Fruit fly (Drosophila melanogaster) whole organism, embryonic: ENCODE measurements around the gene JIL-1.

Experiments used
- Asciz ChIP-seq: fragments of 200-800 bp; sonication (Bioruptor generic); optimal IDR thresholded peaks from 2 replicates; lab custom pipeline; 2017; ENCODE audit warnings: missing biosample characterization, mild to moderate bottlenecking, missing genetic modification characterization, missing genetic modification reagents
- CG1024 ChIP-seq: fragments of 200-800 bp; sonication (Bioruptor generic); IDR thresholded peaks from 2 replicates; pipeline ENCODE4 v1.3.6; 2022; ENCODE audit warnings: missing biosample characterization, missing genetic modification characterization
- CG10321 ChIP-seq: fragments of 200-800 bp; sonication (Bioruptor generic); IDR thresholded peaks from 2 replicates; pipeline ENCODE4 v1.3.6; 2022; ENCODE audit warnings: missing biosample characterization, missing genetic modification characterization
- CG11695 ChIP-seq: fragments of 200-800 bp; sonication (Bioruptor generic); IDR thresholded peaks from 3 replicates; pipeline ENCODE4 v1.3.6; 2022; ENCODE audit warnings: missing biosample characterization, missing genetic modification characterization
- CG13123 ChIP-seq: fragments of 200-800 bp; sonication (Bioruptor generic); optimal IDR thresholded peaks from 2 replicates; lab custom pipeline; 2016; ENCODE audit warnings: missing biosample characterization, missing genetic modification characterization
- CG13775 ChIP-seq: fragments of 200-800 bp; sonication (Bioruptor generic); optimal IDR thresholded peaks from 3 replicates; lab custom pipeline; 2017; ENCODE audit warnings: missing biosample characterization, mild to moderate bottlenecking, missing genetic modification characterization
- CG15073 ChIP-seq: fragments of 200-800 bp; sonication (Bioruptor generic); optimal IDR thresholded peaks from 2 replicates; lab custom pipeline; 2016; ENCODE audit warnings: missing biosample characterization, missing genetic modification characterization
- CG1602 ChIP-seq: fragments of 200-800 bp; sonication (Bioruptor generic); optimal IDR thresholded peaks from 3 replicates; lab custom pipeline; 2016; ENCODE audit warnings: missing biosample characterization, missing genetic modification characterization
- CG16815 ChIP-seq: fragments of 200-800 bp; sonication (Bioruptor generic); optimal IDR thresholded peaks from 3 replicates; lab custom pipeline; 2017; ENCODE audit warnings: missing biosample characterization, mild to moderate bottlenecking, missing genetic modification characterization
- CG1792 ChIP-seq: fragments of 200-800 bp; sonication (Bioruptor generic); optimal IDR thresholded peaks from 2 replicates; lab custom pipeline; 2016; ENCODE audit warnings: missing biosample characterization, missing genetic modification characterization
- CG30020 ChIP-seq: fragments of 200-800 bp; optimal IDR thresholded peaks from 2 replicates; lab custom pipeline; 2019; ENCODE audit warnings: missing biosample characterization, mild to moderate bottlenecking, missing genetic modification characterization, moderate library complexity
- CG30403 ChIP-seq: fragments of 200-800 bp; sonication (Bioruptor generic); optimal IDR thresholded peaks from 3 replicates; lab custom pipeline; 2016; ENCODE audit warnings: missing biosample characterization, missing genetic modification characterization
- CG32532 ChIP-seq: fragments of 200-800 bp; sonication (Bioruptor generic); IDR thresholded peaks from 2 replicates; pipeline ENCODE4 v1.3.6; 2022; ENCODE audit warnings: missing biosample characterization, missing genetic modification characterization
- CG4282 ChIP-seq: fragments of 200-800 bp; sonication (Bioruptor generic); optimal IDR thresholded peaks from 2 replicates; lab custom pipeline; 2016; ENCODE audit warnings: missing biosample characterization, missing genetic modification characterization
- CG6683 ChIP-seq: fragments of 200-800 bp; sonication (Bioruptor generic); optimal IDR thresholded peaks from 2 replicates; lab custom pipeline; 2017; ENCODE audit warnings: missing biosample characterization, mild to moderate bottlenecking, missing genetic modification characterization, missing genetic modification reagents
- Doc3 ChIP-seq: fragments of 200-800 bp; sonication (Bioruptor generic); IDR thresholded peaks from 3 replicates; pipeline ENCODE4 v1.3.6; 2022; ENCODE audit warnings: missing biosample characterization, missing genetic modification characterization; ENCODE audit not compliant: partially characterized antibody
- E2f2 ChIP-seq: fragments of 200-800 bp; sonication (Bioruptor generic); IDR thresholded peaks from 2 replicates; pipeline ENCODE4 v1.3.6; 2022; ENCODE audit warnings: missing biosample characterization, missing genetic modification characterization
- ERR ChIP-seq: fragments of 200-800 bp; sonication (Bioruptor generic); optimal IDR thresholded peaks from 2 replicates; lab custom pipeline; 2016; ENCODE audit warnings: missing biosample characterization, missing genetic modification characterization
- H15 ChIP-seq: fragments of 200-800 bp; sonication (Bioruptor generic); IDR thresholded peaks from 3 replicates; pipeline ENCODE4 v1.3.6; 2022; ENCODE audit warnings: missing biosample characterization, missing genetic modification characterization
- Hmx ChIP-seq: fragments of 200-800 bp; sonication (Bioruptor generic); optimal IDR thresholded peaks from 2 replicates; lab custom pipeline; 2016; ENCODE audit warnings: missing biosample characterization, missing genetic modification characterization
- Jarid2 ChIP-seq: fragments of 200-800 bp; sonication (Bioruptor generic); optimal IDR thresholded peaks from 3 replicates; lab custom pipeline; 2017; ENCODE audit warnings: mild to moderate bottlenecking, missing biosample characterization, missing genetic modification reagents, missing genetic modification characterization
- MESR4 ChIP-seq: fragments of 200-800 bp; sonication (Bioruptor generic); optimal IDR thresholded peaks from 2 replicates; lab custom pipeline; 2018; ENCODE audit warnings: missing biosample characterization, mild to moderate bottlenecking, missing genetic modification characterization, moderate library complexity
- Myb ChIP-seq: fragments of 200-800 bp; sonication (Bioruptor generic); optimal IDR thresholded peaks from 2 replicates; lab custom pipeline; 2016; ENCODE audit warnings: missing biosample characterization, missing genetic modification characterization
- Neu2 ChIP-seq: fragments of 200-800 bp; sonication (Bioruptor generic); optimal IDR thresholded peaks from 3 replicates; lab custom pipeline; 2016; ENCODE audit warnings: missing biosample characterization, missing genetic modification characterization, borderline replicate concordance
- Nf-YC ChIP-seq: fragments of 200-800 bp; optimal IDR thresholded peaks from 3 replicates; lab custom pipeline; 2019; ENCODE audit warnings: missing biosample characterization, mild to moderate bottlenecking, missing genetic modification characterization, moderate library complexity
- Ravus ChIP-seq: fragments of 200-800 bp; sonication (Bioruptor generic); IDR thresholded peaks from 2 replicates; pipeline ENCODE4 v1.3.6; 2022; ENCODE audit warnings: missing biosample characterization, missing genetic modification characterization
- Taf1 ChIP-seq: fragments of 200-800 bp; sonication (Bioruptor generic); IDR thresholded peaks from 2 replicates; pipeline ENCODE4 v1.3.6; 2022; ENCODE audit warnings: missing biosample characterization, missing genetic modification characterization
- Trl ChIP-seq, 3 experiments: fragments of >200 bp in 2 of 3; fragments of 200-800 bp in 1 of 3; sonication (Bioruptor generic) in 1 of 3; optimal IDR thresholded peaks; 2 replicates in 1 of 3; 3 replicates in 2 of 3; lab custom pipeline; 2016 to 2017; ENCODE audit warnings: missing biosample characterization in 1 of 3, missing genetic modification characterization in 1 of 3
- Vsx1 ChIP-seq: fragments of 200-800 bp; sonication (Bioruptor generic); optimal IDR thresholded peaks from 2 replicates; lab custom pipeline; 2017; ENCODE audit warnings: missing biosample characterization, mild to moderate bottlenecking, missing genetic modification characterization, missing genetic modification reagents
- br ChIP-seq: fragments of >200 bp; optimal IDR thresholded peaks from 2 replicates; lab custom pipeline; 2017
- chm ChIP-seq: fragments of 200-800 bp; sonication (Bioruptor generic); IDR thresholded peaks from 2 replicates; pipeline ENCODE4 v1.3.6; 2022; ENCODE audit warnings: missing biosample characterization, missing genetic modification characterization
- chn ChIP-seq: fragments of 200-800 bp; sonication (Bioruptor generic); optimal IDR thresholded peaks from 2 replicates; lab custom pipeline; 2016; ENCODE audit warnings: missing biosample characterization, missing genetic modification characterization
- dati ChIP-seq: fragments of 200-800 bp; sonication (Bioruptor generic); IDR thresholded peaks from 2 replicates; pipeline ENCODE4 v1.3.6; 2022; ENCODE audit warnings: missing biosample characterization, missing genetic modification characterization
- dimm ChIP-seq: fragments of 200-800 bp; sonication (Bioruptor generic); IDR thresholded peaks from 2 replicates; pipeline ENCODE4 v1.3.6; 2022; ENCODE audit warnings: missing biosample characterization, missing genetic modification characterization
- ems ChIP-seq: fragments of 200-800 bp; sonication (Bioruptor generic); optimal IDR thresholded peaks from 3 replicates; lab custom pipeline; 2016; ENCODE audit warnings: missing biosample characterization, missing genetic modification characterization
- fd96Cb ChIP-seq: fragments of 200-800 bp; sonication (Bioruptor generic); optimal IDR thresholded peaks from 2 replicates; lab custom pipeline; 2018; ENCODE audit warnings: missing biosample characterization, mild to moderate bottlenecking, missing genetic modification characterization, moderate library complexity
- fu2 ChIP-seq: fragments of 200-800 bp; sonication (Bioruptor generic); optimal IDR thresholded peaks from 2 replicates; lab custom pipeline; 2016; ENCODE audit warnings: missing biosample characterization, missing genetic modification characterization
- grau ChIP-seq: fragments of 200-800 bp; optimal IDR thresholded peaks from 3 replicates; lab custom pipeline; 2019; ENCODE audit warnings: missing biosample characterization, mild to moderate bottlenecking, missing genetic modification characterization, moderate library complexity
- jing ChIP-seq: fragments of 200-800 bp; sonication (Bioruptor generic); optimal IDR thresholded peaks from 2 replicates; lab custom pipeline; 2018; ENCODE audit warnings: missing biosample characterization, mild to moderate bottlenecking, missing genetic modification characterization
- lilli ChIP-seq: fragments of 200-800 bp; sonication (Bioruptor generic); optimal IDR thresholded peaks from 3 replicates; lab custom pipeline; 2016; ENCODE audit warnings: missing biosample characterization, missing genetic modification characterization
- maf-S ChIP-seq: fragments of 200-800 bp; sonication (Bioruptor generic); optimal IDR thresholded peaks from 2 replicates; lab custom pipeline; 2016; ENCODE audit warnings: missing biosample characterization, missing genetic modification characterization
- prd ChIP-seq, 3 experiments: fragments of >200 bp in 2 of 3; fragments of 200-800 bp in 1 of 3; sonication (Bioruptor generic) in 1 of 3; optimal IDR thresholded peaks in 2 of 3; IDR thresholded peaks in 1 of 3; 2 replicates in 2 of 3; 3 replicates in 1 of 3; pipeline versions ENCODE4 v1.3.6 to Lab custom; 2017 to 2022; ENCODE audit warnings: missing biosample characterization in 1 of 3, missing genetic modification characterization in 1 of 3
- pzg ChIP-seq: fragments of 200-800 bp; sonication (Bioruptor generic); optimal IDR thresholded peaks from 3 replicates; lab custom pipeline; 2018; ENCODE audit warnings: missing biosample characterization, mild to moderate bottlenecking, missing genetic modification characterization, moderate library complexity
- ranshi ChIP-seq: fragments of 200-800 bp; sonication (Bioruptor generic); IDR thresholded peaks from 2 replicates; pipeline ENCODE4 v1.3.6; 2022; ENCODE audit warnings: missing biosample characterization, missing genetic modification characterization
- sima ChIP-seq: fragments of 200-800 bp; sonication (Bioruptor generic); optimal IDR thresholded peaks from 2 replicates; lab custom pipeline; 2016; ENCODE audit warnings: missing biosample characterization, missing genetic modification characterization
- so ChIP-seq: fragments of 200-800 bp; sonication (Bioruptor generic); IDR thresholded peaks from 3 replicates; pipeline ENCODE4 v1.3.6; 2022; ENCODE audit warnings: missing biosample characterization, missing genetic modification characterization
- toy ChIP-seq: fragments of 200-800 bp; sonication (Bioruptor generic); IDR thresholded peaks from 2 replicates; pipeline ENCODE4 v1.3.6; 2022; ENCODE audit warnings: missing biosample characterization, missing genetic modification characterization
- unpg ChIP-seq: fragments of 200-800 bp; sonication (Bioruptor generic); optimal IDR thresholded peaks from 3 replicates; lab custom pipeline; 2018; ENCODE audit warnings: missing biosample characterization, mild to moderate bottlenecking, missing genetic modification characterization, moderate library complexity
- wdn ChIP-seq: fragments of 200-800 bp; sonication (Bioruptor generic); IDR thresholded peaks from 2 replicates; pipeline ENCODE4 v1.3.6; 2022; ENCODE audit warnings: missing biosample characterization, missing genetic modification characterization
- wor ChIP-seq: fragments of 200-800 bp; sonication (Bioruptor generic); IDR thresholded peaks from 2 replicates; pipeline ENCODE4 v1.3.6; 2022; ENCODE audit warnings: missing biosample characterization, missing genetic modification characterization
- zen ChIP-seq: fragments of 200-800 bp; sonication (Bioruptor generic); optimal IDR thresholded peaks from 3 replicates; lab custom pipeline; 2018; ENCODE audit warnings: missing biosample characterization, mild to moderate bottlenecking, missing genetic modification characterization, moderate library complexity
- zf30C ChIP-seq: fragments of 200-800 bp; sonication (Bioruptor generic); optimal IDR thresholded peaks from 3 replicates; lab custom pipeline; 2018; ENCODE audit warnings: missing biosample characterization, mild to moderate bottlenecking, missing genetic modification characterization

Gene JIL-1

DNA sequence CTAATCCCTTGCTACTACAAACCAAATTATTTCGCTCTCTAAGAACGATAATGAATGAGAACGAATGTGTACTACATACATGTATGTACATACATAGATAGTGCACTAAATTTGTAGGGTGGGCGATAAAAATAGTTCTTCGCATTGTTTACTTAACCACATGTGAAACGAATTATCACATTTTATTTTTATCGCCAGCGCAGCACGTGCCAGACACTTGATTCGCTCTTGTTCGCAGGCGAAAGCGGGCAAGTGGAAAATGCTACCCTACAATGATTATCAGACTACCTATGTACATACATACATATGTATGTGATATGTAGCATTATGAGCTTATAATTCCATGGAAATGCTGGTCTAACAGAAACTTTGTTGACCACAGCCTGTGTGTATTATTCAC, 7.2 kb downstream of the JIL-1 start:
- TF ChIP-seq CG11695 (GFP tag; lab: Robert Waterston, UW) (no peak), Doc3 (no peak), CG6683 (GFP tag; lab: Kevin White, UChicago) (no peak), chm (GFP tag; lab: Robert Waterston, UW) (no peak), CG30403 (GFP tag; lab: Kevin White, UChicago) (no peak), zf30C (GFP tag; lab: Kevin White, UChicago) (no peak), br (lab: Kevin White, UChicago) (no peak), Myb (GFP tag; lab: Kevin White, UChicago) (no peak), CG15073 (GFP tag; lab: Kevin White, UChicago) (no peak), ranshi (GFP tag; lab: Robert Waterston, UW) (no peak), fd96Cb (tag; lab: Kevin White, UChicago) (no peak), CG1792 (GFP tag; lab: Kevin White, UChicago) (no peak), Nf-YC (tag; lab: Kevin White, UChicago) (no peak), CG10321 (no peak), ems (GFP tag; lab: Kevin White, UChicago) (no peak), Hmx (no peak), ERR (no peak), CG1602 (no peak), Asciz (peak; percentile 26), wor (GFP tag; lab: Robert Waterston, UW) (no peak), Jarid2 (no peak), H15 (no peak), CG4282 (GFP tag; lab: Kevin White, UChicago) (no peak), grau (tag; lab: Kevin White, UChicago) (peak; percentile 0), toy (GFP tag; lab: Robert Waterston, UW) (no peak), CG30020 (tag; lab: Kevin White, UChicago) (no peak), E2f2 (GFP tag; lab: Robert Waterston, UW) (no peak), so (0 out of 3 replicates have a peak, but pooled peaks have one; percentile 31), pzg (GFP tag; lab: Kevin White, UChicago) (no peak), CG13123 (GFP tag; lab: Kevin White, UChicago) (no peak), Neu2 (GFP tag; lab: Kevin White, UChicago) (no peak), CG32532 (GFP tag; lab: Robert Waterston, UW) (no peak), CG1024 (GFP tag; lab: Robert Waterston, UW) (no peak), CG16815 (GFP tag; lab: Kevin White, UChicago) (no peak), unpg (GFP tag; lab: Kevin White, UChicago) (no peak), CG13775 (GFP tag; lab: Kevin White, UChicago) (no peak), Ravus (GFP tag; lab: Robert Waterston, UW) (no peak), lilli (GFP tag; lab: Kevin White, UChicago) (no peak), dimm (GFP tag; lab: Robert Waterston, UW) (no peak), maf-S (GFP tag; lab: Kevin White, UChicago) (no peak), MESR4 (no peak), wdn (GFP tag; lab: Robert Waterston, UW) (no peak), chn (GFP tag; lab: Kevin White, UChicago) (no peak), sima (no peak), Taf1 (no peak), Trl (optimal IDR thresholded peaks at IDR 0.05; lab: Kevin White, UChicago) (no peak), Trl (GFP tag; optimal IDR thresholded peaks at IDR 0.05; lab: Kevin White, UChicago) (no peak), fu2 (no peak), Vsx1 (GFP tag; lab: Kevin White, UChicago) (no peak), dati (GFP tag; lab: Robert Waterston, UW) (no peak), zen (no peak), prd (optimal IDR thresholded peaks at IDR 0.05; lab: Kevin White, UChicago) (no peak), prd (GFP tag; IDR thresholded peaks at IDR 0.05; lab: Robert Waterston, UW) (no peak), jing (GFP tag; lab: Kevin White, UChicago) (no peak)
